Worm (Caenorhabditis elegans) whole organism, late embryonic: Measurements from ENCODE around the gene F19B10.5.
A peak's percentile ranks its signal among the peaks of the same experiment; 100 is the strongest.

Source experiments
- C38D4.7 ChIP-seq: fragments of 200-800 bp; sonication (Bioruptor generic); optimal IDR thresholded peaks from 2 replicates; lab custom pipeline; 2018; ENCODE audit warnings: mild to moderate bottlenecking, missing genetic modification characterization, moderate library complexity, missing compliant biosample characterization
- F13H6.1 ChIP-seq: sonication (generic microtip); optimal IDR thresholded peaks from 2 replicates; lab custom pipeline; 2016; ENCODE audit warnings: missing genetic modification characterization, missing compliant biosample characterization
- K02D7.2 ChIP-seq: sonication (generic microtip); optimal IDR thresholded peaks from 2 replicates; lab custom pipeline; 2017; ENCODE audit warnings: mild to moderate bottlenecking, missing genetic modification characterization, missing compliant biosample characterization
- T23F11.4 ChIP-seq: fragments of 200-800 bp; sonication (Bioruptor generic); optimal IDR thresholded peaks from 2 replicates; lab custom pipeline; 2018; ENCODE audit warnings: mild to moderate bottlenecking, missing genetic modification characterization, missing compliant biosample characterization
- ahr-1 ChIP-seq: sonication (generic microtip); optimal IDR thresholded peaks from 2 replicates; lab custom pipeline; 2016; ENCODE audit warnings: missing genetic modification characterization, missing compliant biosample characterization
- ama-1 ChIP-seq: fragments of 150-350 bp; optimal IDR thresholded peaks from 2 replicates; lab custom pipeline; 2014
- ceh-18 ChIP-seq: sonication (generic microtip); optimal IDR thresholded peaks from 2 replicates; lab custom pipeline; 2016; ENCODE audit warnings: missing genetic modification characterization, missing compliant biosample characterization
- ceh-19 ChIP-seq: fragments of 200-800 bp; sonication (Bioruptor generic); optimal IDR thresholded peaks from 2 replicates; lab custom pipeline; 2018; ENCODE audit warnings: mild to moderate bottlenecking, missing genetic modification characterization, missing compliant biosample characterization
- ceh-30 ChIP-seq: fragments of 150-350 bp; optimal IDR thresholded peaks from 2 replicates; lab custom pipeline; 2014; ENCODE audit warnings: missing biosample characterization, missing genetic modification characterization
- ceh-31 ChIP-seq: sonication (generic microtip); optimal IDR thresholded peaks from 2 replicates; lab custom pipeline; 2016; ENCODE audit warnings: missing genetic modification characterization, missing compliant biosample characterization
- ceh-45 ChIP-seq: fragments of 200-800 bp; sonication (Bioruptor generic); IDR thresholded peaks from 2 replicates; pipeline ENCODE4 v1.3.6; 2022; ENCODE audit warnings: missing genetic modification reagents, missing genetic modification characterization, missing compliant biosample characterization
- ceh-48 ChIP-seq: sonication (generic microtip); optimal IDR thresholded peaks from 2 replicates; lab custom pipeline; 2016; ENCODE audit warnings: missing genetic modification characterization, inconsistent platforms, missing compliant biosample characterization
- ceh-6 ChIP-seq: fragments of 200-800 bp; sonication (Bioruptor generic); optimal IDR thresholded peaks from 2 replicates; lab custom pipeline; 2018; ENCODE audit warnings: mild to moderate bottlenecking, missing genetic modification characterization, missing compliant biosample characterization
- ceh-9 ChIP-seq: sonication (generic microtip); optimal IDR thresholded peaks from 2 replicates; lab custom pipeline; 2016; ENCODE audit warnings: mild to moderate bottlenecking, missing genetic modification characterization, inconsistent platforms, missing compliant biosample characterization
- che-1 ChIP-seq: sonication (generic microtip); optimal IDR thresholded peaks from 2 replicates; lab custom pipeline; 2016; ENCODE audit warnings: mild to moderate bottlenecking, missing genetic modification characterization, missing compliant biosample characterization
- dmd-4 ChIP-seq: sonication (generic microtip); optimal IDR thresholded peaks from 2 replicates; lab custom pipeline; 2016; ENCODE audit warnings: borderline replicate concordance, missing genetic modification characterization, missing compliant biosample characterization
- dve-1 ChIP-seq: sonication (generic microtip); optimal IDR thresholded peaks from 2 replicates; lab custom pipeline; 2017; ENCODE audit warnings: antibody characterized with exemption, mild to moderate bottlenecking, missing genetic modification characterization, missing compliant biosample characterization
- elt-4 ChIP-seq: sonication (generic microtip); optimal IDR thresholded peaks from 2 replicates; lab custom pipeline; 2016; ENCODE audit warnings: missing genetic modification characterization, missing compliant biosample characterization
- fkh-10 ChIP-seq: fragments of 150-350 bp; optimal IDR thresholded peaks from 2 replicates; lab custom pipeline; 2014; ENCODE audit warnings: missing biosample characterization, missing genetic modification reagents, missing genetic modification characterization
- hlh-13 ChIP-seq: fragments of 200-800 bp; sonication (Bioruptor generic); optimal IDR thresholded peaks from 2 replicates; lab custom pipeline; 2018; ENCODE audit warnings: mild to moderate bottlenecking, missing genetic modification characterization, missing compliant biosample characterization
- hlh-15 ChIP-seq: sonication (generic microtip); optimal IDR thresholded peaks from 2 replicates; lab custom pipeline; 2016; ENCODE audit warnings: missing genetic modification characterization, missing compliant biosample characterization
- lim-6 ChIP-seq: sonication (generic microtip); optimal IDR thresholded peaks from 2 replicates; lab custom pipeline; 2016; ENCODE audit warnings: missing genetic modification characterization, missing compliant biosample characterization
- mec-3 ChIP-seq: sonication (generic microtip); optimal IDR thresholded peaks from 2 replicates; lab custom pipeline; 2016; ENCODE audit warnings: borderline replicate concordance, missing genetic modification characterization, missing compliant biosample characterization
- nfya-1 ChIP-seq: sonication (generic microtip); optimal IDR thresholded peaks from 2 replicates; lab custom pipeline; 2017; ENCODE audit warnings: missing genetic modification characterization, mild to moderate bottlenecking, missing compliant biosample characterization, antibody characterized with exemption, moderate library complexity
- odd-2 ChIP-seq: sonication (generic microtip); optimal IDR thresholded peaks from 2 replicates; lab custom pipeline; 2017; ENCODE audit warnings: antibody characterized with exemption, mild to moderate bottlenecking, missing genetic modification characterization, missing compliant biosample characterization
- pat-9 ChIP-seq: fragments of 200-800 bp; sonication (Bioruptor generic); optimal IDR thresholded peaks from 2 replicates; lab custom pipeline; 2018; ENCODE audit warnings: mild to moderate bottlenecking, missing genetic modification characterization, moderate library complexity, missing compliant biosample characterization
- pha-2 ChIP-seq: sonication (generic microtip); optimal IDR thresholded peaks from 2 replicates; lab custom pipeline; 2017; ENCODE audit warnings: mild to moderate bottlenecking, missing genetic modification characterization, missing compliant biosample characterization
- pha-4 ChIP-seq: fragments of 150-350 bp; optimal IDR thresholded peaks from 2 replicates; lab custom pipeline; 2018; ENCODE audit warnings: missing biosample characterization, missing genetic modification reagents, missing genetic modification characterization
- ref-2 ChIP-seq: sonication (generic microtip); optimal IDR thresholded peaks from 2 replicates; lab custom pipeline; 2016; ENCODE audit warnings: missing genetic modification characterization, missing compliant biosample characterization
- sdc-2 ChIP-seq: sonication (generic microtip); optimal IDR thresholded peaks from 2 replicates; lab custom pipeline; 2016; ENCODE audit warnings: missing genotype, missing genetic modification characterization, missing compliant biosample characterization
- ttx-3 ChIP-seq: sonication (generic microtip); optimal IDR thresholded peaks from 2 replicates; lab custom pipeline; 2016; ENCODE audit warnings: missing genetic modification reagents, missing genetic modification characterization, missing compliant biosample characterization
- unc-3 ChIP-seq, 2 experiments: fragments of 200-800 bp in 1 of 2; sonication (Bioruptor generic) in 1 of 2; sonication (generic microtip) in 1 of 2; conservative IDR thresholded peaks in 1 of 2; optimal IDR thresholded peaks in 1 of 2; 2 replicates each; pipeline versions ENCODE4 v1.3.6 to Lab custom; 2016 to 2022; ENCODE audit warnings: missing compliant biosample characterization in 2 of 2, missing genetic modification characterization in 2 of 2, missing genetic modification reagents in 1 of 2
- unc-55 ChIP-seq: sonication (generic microtip); optimal IDR thresholded peaks from 2 replicates; lab custom pipeline; 2017; ENCODE audit warnings: missing biosample characterization, missing genetic modification reagents, missing genetic modification characterization
- unc-86 ChIP-seq: sonication (generic microtip); optimal IDR thresholded peaks from 2 replicates; lab custom pipeline; 2016; ENCODE audit warnings: missing genetic modification characterization, missing compliant biosample characterization
- zip-5 ChIP-seq: sonication (generic microtip); optimal IDR thresholded peaks from 2 replicates; lab custom pipeline; 2016; ENCODE audit warnings: missing genetic modification characterization, missing compliant biosample characterization
- ztf-16 ChIP-seq: sonication (generic microtip); optimal IDR thresholded peaks from 2 replicates; lab custom pipeline; 2017; ENCODE audit warnings: missing genetic modification characterization, missing compliant biosample characterization

F19B10.5 gene

ce11 chrII:3655378-3655777, at the start of gene F19B10.5:
Gene F19B10.5, plus strand, starts transcription at chrII:3655678.
- TF ChIP-seq hlh-15 (tag; lab: Kevin White, UChicago) = no peak
- no peak for TF ChIP-seq ama-1
- TF ChIP-seq unc-86 (tag; lab: Kevin White, UChicago) = no peak
- no peak for TF ChIP-seq ref-2
- no peak for TF ChIP-seq odd-2 (tag; lab: Kevin White, UChicago)
- no peak for TF ChIP-seq lim-6 (tag; lab: Kevin White, UChicago)
- TF ChIP-seq che-1 (tag; lab: Kevin White, UChicago) = no peak
- TF ChIP-seq ceh-9 (tag; lab: Kevin White, UChicago) = no peak
- TF ChIP-seq dmd-4 (tag; lab: Kevin White, UChicago) = no peak
- TF ChIP-seq ahr-1 (tag; lab: Kevin White, UChicago) = no peak
- TF ChIP-seq ceh-6 (GFP tag; lab: Kevin White, UChicago) = no peak
- TF ChIP-seq unc-3 (GFP tag; conservative IDR thresholded peaks at IDR 0.05; lab: Robert Waterston, UW) = no peak
- no peak for TF ChIP-seq unc-3 (tag; optimal IDR thresholded peaks at IDR 0.05; lab: Kevin White, UChicago)
- TF ChIP-seq ztf-16 (tag; lab: Kevin White, UChicago) = no peak
- no peak for TF ChIP-seq unc-55
- TF ChIP-seq C38D4.7 (GFP tag; lab: Kevin White, UChicago) = no peak
- TF ChIP-seq pha-2 (tag; lab: Kevin White, UChicago) = no peak
- TF ChIP-seq, all 69 proteins: peak for 0

- TF ChIP-seq sdc-2 (no peak), ceh-18 (tag; lab: Kevin White, UChicago) (no peak), F13H6.1 (tag; lab: Kevin White, UChicago) (no peak), fkh-10 (GFP tag; lab: Kevin White, UChicago) (no peak), unc-55 (no peak), unc-86 (tag; lab: Kevin White, UChicago) (no peak), pha-4 (no peak), zip-5 (tag; lab: Kevin White, UChicago) (no peak), dve-1 (tag; lab: Kevin White, UChicago) (no peak), K02D7.2 (tag; lab: Kevin White, UChicago) (no peak), ceh-19 (no peak), ceh-31 (tag; lab: Kevin White, UChicago) (no peak), mec-3 (tag; lab: Kevin White, UChicago) (no peak)
- TF ChIP-seq, all 69 proteins: peak for 0
These were observed 45.7 kb upstream of the F19B10.5 start, which contains the start of gene Y49F6A.5 for ce11 chrII:3609764-3610163. Gene Y49F6A.5, minus strand, starts transcription at chrII:3609864.

- peak; percentile 94 for TF ChIP-seq nfya-1
- no peak for TF ChIP-seq ceh-30 (tag; lab: Kevin White, UChicago)
These were observed 38.9 kb upstream of the F19B10.5 start for ce11 chrII:3616615-3617014.

- TF ChIP-seq elt-4 (no peak), ceh-48 (tag; lab: Kevin White, UChicago) (no peak), mec-3 (tag; lab: Kevin White, UChicago) (no peak)
- TF ChIP-seq, all 69 proteins: peak for 0
These were observed 38.0 kb upstream of the F19B10.5 start, which contains the start of gene F40E12.1 for ce11 chrII:3617512-3617911. Gene F40E12.1, plus strand, starts transcription at chrII:3617812.

- TF ChIP-seq ahr-1 (tag; lab: Kevin White, UChicago) = no peak
- TF ChIP-seq nfya-1 = no peak
- TF ChIP-seq odd-2 (tag; lab: Kevin White, UChicago) = no peak
- no peak for TF ChIP-seq zip-5 (tag; lab: Kevin White, UChicago)
- TF ChIP-seq ttx-3 (tag; lab: Kevin White, UChicago) = no peak
- no peak for TF ChIP-seq hlh-13 (GFP tag; lab: Kevin White, UChicago)
- TF ChIP-seq pat-9 (tag; lab: Kevin White, UChicago) = no peak
- no peak for TF ChIP-seq sdc-2
- no peak for TF ChIP-seq T23F11.4
- no peak for TF ChIP-seq lim-6 (tag; lab: Kevin White, UChicago)
- TF ChIP-seq ceh-6 (GFP tag; lab: Kevin White, UChicago) = no peak
- no peak for TF ChIP-seq ceh-45 (GFP tag; lab: Robert Waterston, UW)
- no peak for TF ChIP-seq K02D7.2 (tag; lab: Kevin White, UChicago)
These were observed 34.6 kb upstream of the F19B10.5 start for ce11 chrII:3620862-3621261.
